Worm (Caenorhabditis elegans): ENCODE results near the gene C02F5.13.

The C02F5.13 gene

ce11 chrIII:8247051-8247450 lies at the start of gene C02F5.13:
Gene C02F5.13 (plus strand): TSS chrIII:8247351.
- no peak for TF ChIP-seq unc-62 (GFP tag; optimal IDR thresholded peaks at IDR 0.05)

- no peak for TF ChIP-seq unc-62 (GFP tag; optimal IDR thresholded peaks at IDR 0.05)
Observed at ce11 chrIII:8199060-8199459, 48.1 kb upstream of the C02F5.13 start.

ce11 chrIII:8201117-8201516 lies 46.0 kb upstream of the C02F5.13 start, which contains the start of gene unc-36:
Gene unc-36 (minus strand): TSS chrIII:8201217.
- TF ChIP-seq unc-62 (GFP tag; optimal IDR thresholded peaks at IDR 0.05), result no peak

- no peak for TF ChIP-seq unc-62 (GFP tag; optimal IDR thresholded peaks at IDR 0.05)
Observed at ce11 chrIII:8201760-8202159, 45.4 kb upstream of the C02F5.13 start.

- TF ChIP-seq unc-62 (GFP tag; optimal IDR thresholded peaks at IDR 0.05), result no peak
Observed at ce11 chrIII:8202754-8203153, 44.4 kb upstream of the C02F5.13 start, which contains the start of gene snb-5. Gene snb-5 (plus strand): TSS chrIII:8203054.

- TF ChIP-seq unc-62 (GFP tag; optimal IDR thresholded peaks at IDR 0.05), result no peak
Observed at ce11 chrIII:8209775-8210174, 37.4 kb upstream of the C02F5.13 start, which contains the start of gene C30A5.10. Gene C30A5.10 (minus strand): TSS chrIII:8209875.

ce11 chrIII:8211562-8211961 lies 35.6 kb upstream of the C02F5.13 start:
- TF ChIP-seq unc-62 (GFP tag; optimal IDR thresholded peaks at IDR 0.05), result no peak

- no peak for TF ChIP-seq unc-62 (GFP tag; optimal IDR thresholded peaks at IDR 0.05)
Observed at ce11 chrIII:8216224-8216623, 30.9 kb upstream of the C02F5.13 start, which contains the start of gene unc-86. Gene unc-86 (minus strand): TSS chrIII:8216336.

- TF ChIP-seq unc-62 (GFP tag; optimal IDR thresholded peaks at IDR 0.05), result no peak
Observed at ce11 chrIII:8217919-8218318, 29.2 kb upstream of the C02F5.13 start, which contains the start of gene C30A5.16. Gene C30A5.16 (plus strand): TSS chrIII:8218219.

- TF ChIP-seq unc-62 (GFP tag; optimal IDR thresholded peaks at IDR 0.05), result no peak
Observed at ce11 chrIII:8220081-8220480, 27.1 kb upstream of the C02F5.13 start.

- no peak for TF ChIP-seq unc-62 (GFP tag; optimal IDR thresholded peaks at IDR 0.05)
Observed at ce11 chrIII:8224769-8225168, 22.4 kb upstream of the C02F5.13 start, which contains the start of gene mob-4. Gene mob-4 (plus strand): TSS chrIII:8225097.

- no peak for TF ChIP-seq unc-62 (GFP tag; optimal IDR thresholded peaks at IDR 0.05)
Observed at ce11 chrIII:8226178-8226577, 21.0 kb upstream of the C02F5.13 start, which contains the start of gene rfs-1. Gene rfs-1 (plus strand): TSS chrIII:8226478.

- no peak for TF ChIP-seq unc-62 (GFP tag; optimal IDR thresholded peaks at IDR 0.05)
Observed at ce11 chrIII:8227511-8227910, 19.6 kb upstream of the C02F5.13 start, which contains the start of gene fbxl-1. Gene fbxl-1 (plus strand): TSS chrIII:8227830.

ce11 chrIII:8228916-8229315 lies 18.2 kb upstream of the C02F5.13 start:
- no peak for TF ChIP-seq unc-62 (GFP tag; optimal IDR thresholded peaks at IDR 0.05)

ce11 chrIII:8229480-8229879 lies 17.7 kb upstream of the C02F5.13 start:
- TF ChIP-seq unc-62 (GFP tag; optimal IDR thresholded peaks at IDR 0.05), result no peak

ce11 chrIII:8232634-8233033 lies 14.5 kb upstream of the C02F5.13 start, which contains the start of gene henn-1:
Gene henn-1 (plus strand): TSS chrIII:8232651.
- no peak for TF ChIP-seq unc-62 (GFP tag; optimal IDR thresholded peaks at IDR 0.05)

- TF ChIP-seq unc-62 (GFP tag; optimal IDR thresholded peaks at IDR 0.05), result no peak
Observed at ce11 chrIII:8235358-8235757, 11.8 kb upstream of the C02F5.13 start, which contains the start of gene C02F5.14. Gene C02F5.14 (minus strand): TSS chrIII:8235514.

- TF ChIP-seq unc-62 (GFP tag; optimal IDR thresholded peaks at IDR 0.05), result no peak
Observed at ce11 chrIII:8235880-8236279, 11.3 kb upstream of the C02F5.13 start, which contains the start of gene C02F5.5. Gene C02F5.5 (plus strand): TSS chrIII:8236180.
